Worm (Caenorhabditis elegans): ENCODE data around the gene R05D8.11.

DNA sequence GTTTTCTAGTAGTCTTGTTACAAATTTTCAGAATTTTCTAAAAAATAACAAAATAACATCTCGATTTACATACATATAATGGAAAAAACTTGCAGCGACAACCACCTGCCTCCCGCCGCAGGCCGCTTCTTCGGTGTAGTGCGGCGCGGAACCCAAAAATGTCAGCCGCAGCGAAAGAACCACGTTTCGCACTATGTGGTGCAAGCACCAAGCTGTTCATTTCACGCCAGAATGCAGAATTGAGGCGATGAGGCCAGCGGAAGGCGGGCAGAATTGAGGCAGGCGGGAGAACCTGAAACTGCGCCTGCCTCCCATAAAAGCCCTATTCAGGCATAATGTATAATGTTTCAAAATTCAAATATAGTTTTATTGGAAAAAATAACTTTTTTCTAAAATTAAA lies 19.2 kb downstream of the R05D8.11 start:
- TF ChIP-seq lin-13 (tag; optimal IDR thresholded peaks at IDR 0.05) = no peak
- no peak for TF ChIP-seq nhr-237 (tag; optimal IDR thresholded peaks at IDR 0.05)
- TF ChIP-seq sptf-1 (tag; optimal IDR thresholded peaks at IDR 0.05) = no peak
- TF ChIP-seq ces-1 (GFP tag; optimal IDR thresholded peaks at IDR 0.05) = no peak
- no peak for TF ChIP-seq nhr-28 (tag; optimal IDR thresholded peaks at IDR 0.05)
- TF ChIP-seq nhr-12 (tag; optimal IDR thresholded peaks at IDR 0.05) = no peak
- TF ChIP-seq ztf-11 (tag; optimal IDR thresholded peaks at IDR 0.05) = no peak
- no peak for TF ChIP-seq unc-39 (tag; optimal IDR thresholded peaks at IDR 0.05)
- no peak for TF ChIP-seq nhr-76 (tag; optimal IDR thresholded peaks at IDR 0.05)
- TF ChIP-seq ceh-43 (GFP tag; optimal IDR thresholded peaks at IDR 0.05) = no peak

Measured in whole organism, mixed stage, embryonic.